Worm (Caenorhabditis elegans) whole organism, L1 larva: Measurements from ENCODE around the gene pros-1.
A peak's percentile ranks its signal among the peaks of the same experiment; 100 is the strongest.

Source experiments
- C16A3.4 ChIP-seq: fragments of 150-350 bp; optimal IDR thresholded peaks from 2 replicates; lab custom pipeline; 2014; ENCODE audit warnings: missing biosample characterization, missing genetic modification characterization
- C34B4.2 ChIP-seq: sonication (generic microtip); optimal IDR thresholded peaks from 2 replicates; lab custom pipeline; 2017; ENCODE audit warnings: mild to moderate bottlenecking, missing genetic modification characterization, missing compliant biosample characterization
- F16B12.6 ChIP-seq: fragments of 150-350 bp; optimal IDR thresholded peaks from 2 replicates; lab custom pipeline; 2014; ENCODE audit warnings: missing biosample characterization, missing genetic modification characterization
- blmp-1 ChIP-seq: fragments of 150-350 bp; optimal IDR thresholded peaks from 2 replicates; lab custom pipeline; 2014; ENCODE audit warnings: missing biosample characterization, missing genetic modification characterization
- ceh-88 ChIP-seq: fragments of 200-800 bp; sonication (Bioruptor generic); IDR thresholded peaks from 2 replicates; pipeline ENCODE4 v1.3.6; 2022; ENCODE audit warnings: missing genetic modification characterization, missing compliant biosample characterization
- ceh-90 ChIP-seq: sonication (generic microtip); optimal IDR thresholded peaks from 2 replicates; lab custom pipeline; 2016; ENCODE audit warnings: missing genetic modification characterization, missing compliant biosample characterization
- ces-1 ChIP-seq: fragments of 150-350 bp; optimal IDR thresholded peaks from 2 replicates; lab custom pipeline; 2014; ENCODE audit warnings: missing biosample characterization, missing genetic modification reagents, missing genetic modification characterization
- dsc-1 ChIP-seq: sonication (generic microtip); optimal IDR thresholded peaks from 2 replicates; lab custom pipeline; 2016; ENCODE audit warnings: mild to moderate bottlenecking, missing genetic modification characterization, missing compliant biosample characterization
- efl-1 ChIP-seq, 4 experiments: fragments of 150-350 bp; optimal IDR thresholded peaks in 3 of 4; peaks in 1 of 4; 1 replicate in 1 of 4; 2 replicates in 3 of 4; lab custom pipeline; 2014; ENCODE audit warnings: missing biosample characterization in 2 of 4, missing genetic modification characterization in 2 of 4, missing genetic modification reagents in 2 of 4
- elt-3 ChIP-seq, 6 experiments: fragments of 150-350 bp in 1 of 6; sonication (generic microtip); optimal IDR thresholded peaks; 2 replicates each; lab custom pipeline; 2017 to 2018; ENCODE audit warnings: missing biosample characterization in 6 of 6, missing genetic modification characterization in 6 of 6, inconsistent platforms in 1 of 6
- ets-5 ChIP-seq: fragments of 200-800 bp; sonication (Bioruptor generic); IDR thresholded peaks from 2 replicates; pipeline ENCODE4 v1.3.6; 2022; ENCODE audit warnings: missing genetic modification characterization, missing compliant biosample characterization
- fkh-4 ChIP-seq: sonication (generic microtip); optimal IDR thresholded peaks from 2 replicates; lab custom pipeline; 2016; ENCODE audit warnings: missing compliant biosample characterization, missing genetic modification characterization, borderline replicate concordance
- fkh-8 ChIP-seq: sonication (generic microtip); optimal IDR thresholded peaks from 2 replicates; lab custom pipeline; 2016; ENCODE audit warnings: mild to moderate bottlenecking, missing genetic modification characterization, missing compliant biosample characterization
- fos-1 ChIP-seq: fragments of 150-350 bp; optimal IDR thresholded peaks from 2 replicates; lab custom pipeline; 2014; ENCODE audit warnings: missing biosample characterization, missing genetic modification characterization
- grh-1 ChIP-seq: fragments of 200-800 bp; sonication (Bioruptor generic); IDR thresholded peaks from 2 replicates; pipeline ENCODE4 v1.3.6; 2022; ENCODE audit warnings: missing genetic modification reagents, missing genetic modification characterization, missing compliant biosample characterization
- hlh-17 ChIP-seq: fragments of 200-800 bp; sonication (Bioruptor generic); optimal IDR thresholded peaks from 2 replicates; lab custom pipeline; 2018; ENCODE audit warnings: missing genetic modification characterization, mild to moderate bottlenecking, missing compliant biosample characterization, moderate library complexity, borderline replicate concordance
- irx-1 ChIP-seq: sonication (generic microtip); optimal IDR thresholded peaks from 2 replicates; lab custom pipeline; 2016; ENCODE audit warnings: missing genetic modification characterization, missing compliant biosample characterization
- isw-1 ChIP-seq: fragments of 200-800 bp; sonication (Bioruptor generic); IDR thresholded peaks from 2 replicates; pipeline ENCODE4 v1.3.6; 2022; ENCODE audit warnings: missing genetic modification characterization, missing compliant biosample characterization
- jun-1 ChIP-seq: fragments of 150-350 bp; optimal IDR thresholded peaks from 2 replicates; lab custom pipeline; 2014; ENCODE audit warnings: missing biosample characterization, missing genetic modification reagents, missing genetic modification characterization
- lin-13 ChIP-seq: fragments of 150-350 bp; optimal IDR thresholded peaks from 2 replicates; lab custom pipeline; 2014; ENCODE audit warnings: missing biosample characterization, missing genetic modification reagents, missing genetic modification characterization
- lin-14 ChIP-seq: fragments of 200-800 bp; sonication (Bioruptor generic); optimal IDR thresholded peaks from 2 replicates; lab custom pipeline; 2018; ENCODE audit warnings: mild to moderate bottlenecking, missing genetic modification characterization, moderate library complexity, missing compliant biosample characterization
- lin-35 ChIP-seq, 2 experiments: fragments of 150-350 bp; optimal IDR thresholded peaks; 2 replicates each; lab custom pipeline; 2014; ENCODE audit warnings: missing biosample characterization in 2 of 2, missing genetic modification characterization in 2 of 2, missing genetic modification reagents in 2 of 2
- lin-39 ChIP-seq: fragments of 150-350 bp; optimal IDR thresholded peaks from 2 replicates; lab custom pipeline; 2014; ENCODE audit warnings: missing biosample characterization, missing genetic modification reagents, missing genetic modification characterization
- lsy-2 ChIP-seq, 2 experiments: fragments of 150-350 bp; optimal IDR thresholded peaks; 2 replicates each; lab custom pipeline; 2014; ENCODE audit warnings: missing biosample characterization in 2 of 2, missing genetic modification characterization in 2 of 2
- mdl-1 ChIP-seq, 2 experiments: fragments of 150-350 bp; optimal IDR thresholded peaks; 2 replicates each; lab custom pipeline; 2014 to 2017; ENCODE audit warnings: missing biosample characterization in 2 of 2, missing genetic modification characterization in 2 of 2, inconsistent platforms in 1 of 2
- mef-2 ChIP-seq: fragments of 150-350 bp; optimal IDR thresholded peaks from 2 replicates; lab custom pipeline; 2014; ENCODE audit warnings: missing biosample characterization, missing genetic modification characterization
- mep-1 ChIP-seq: fragments of 150-350 bp; optimal IDR thresholded peaks from 2 replicates; lab custom pipeline; 2014; ENCODE audit warnings: missing biosample characterization, missing genetic modification characterization
- nhr-11 ChIP-seq: fragments of 150-350 bp; optimal IDR thresholded peaks from 2 replicates; lab custom pipeline; 2014; ENCODE audit warnings: missing biosample characterization, missing genetic modification characterization
- nhr-19 ChIP-seq: fragments of 200-800 bp; sonication (Bioruptor generic); conservative IDR thresholded peaks from 2 replicates; pipeline ENCODE4 v1.3.6; 2022; ENCODE audit warnings: missing genetic modification characterization, missing compliant biosample characterization
- nhr-20 ChIP-seq: sonication (generic microtip); optimal IDR thresholded peaks from 2 replicates; lab custom pipeline; 2016; ENCODE audit warnings: mild to moderate bottlenecking, missing genetic modification characterization, missing compliant biosample characterization
- nhr-28 ChIP-seq: fragments of 150-350 bp; optimal IDR thresholded peaks from 2 replicates; lab custom pipeline; 2014; ENCODE audit warnings: missing biosample characterization, missing genetic modification characterization
- nhr-76 ChIP-seq: sonication (generic microtip); optimal IDR thresholded peaks from 2 replicates; lab custom pipeline; 2017; ENCODE audit warnings: missing biosample characterization, missing genetic modification characterization
- nhr-77 ChIP-seq: fragments of 150-350 bp; optimal IDR thresholded peaks from 2 replicates; lab custom pipeline; 2014; ENCODE audit warnings: missing biosample characterization, missing genetic modification characterization
- nhr-84 ChIP-seq: sonication (generic microtip); optimal IDR thresholded peaks from 2 replicates; lab custom pipeline; 2017; ENCODE audit warnings: missing biosample characterization, missing genetic modification characterization
- nhr-85 ChIP-seq: sonication (generic microtip); peaks from one replicate; lab custom pipeline; 2016; ENCODE audit warnings: missing genetic modification characterization, inconsistent platforms, missing compliant biosample characterization
- nhr-90 ChIP-seq: sonication (generic microtip); optimal IDR thresholded peaks from 2 replicates; lab custom pipeline; 2016; ENCODE audit warnings: mild to moderate bottlenecking, missing genetic modification characterization, missing compliant biosample characterization; ENCODE audit not compliant: poor library complexity
- pax-3 ChIP-seq: fragments of 200-800 bp; sonication (Bioruptor generic); optimal IDR thresholded peaks from 2 replicates; lab custom pipeline; 2018; ENCODE audit warnings: mild to moderate bottlenecking, missing genetic modification characterization, moderate library complexity, missing compliant biosample characterization
- pqm-1 ChIP-seq: sonication (generic microtip); optimal IDR thresholded peaks from 3 replicates; lab custom pipeline; 2017; ENCODE audit warnings: missing biosample characterization, missing genetic modification characterization
- rnt-1 ChIP-seq: sonication (generic microtip); optimal IDR thresholded peaks from 2 replicates; lab custom pipeline; 2016; ENCODE audit warnings: mild to moderate bottlenecking, missing genetic modification characterization, moderate library complexity, missing compliant biosample characterization
- sptf-1 ChIP-seq: fragments of 150-350 bp; optimal IDR thresholded peaks from 2 replicates; lab custom pipeline; 2014; ENCODE audit warnings: missing biosample characterization, missing genetic modification characterization
- sup-37 ChIP-seq: fragments of 200-800 bp; sonication (Bioruptor generic); optimal IDR thresholded peaks from 2 replicates; lab custom pipeline; 2018; ENCODE audit warnings: mild to moderate bottlenecking, missing genetic modification characterization, missing compliant biosample characterization
- swsn-7 ChIP-seq: sonication (generic microtip); optimal IDR thresholded peaks from 2 replicates; lab custom pipeline; 2016; ENCODE audit warnings: missing genetic modification characterization, missing compliant biosample characterization
- tlp-1 ChIP-seq: fragments of 150-350 bp; optimal IDR thresholded peaks from 2 replicates; lab custom pipeline; 2014; ENCODE audit warnings: missing biosample characterization, missing genetic modification characterization
- unc-62 ChIP-seq: fragments of 150-350 bp; optimal IDR thresholded peaks from 2 replicates; lab custom pipeline; 2014; ENCODE audit warnings: missing biosample characterization, missing genetic modification reagents, missing genetic modification characterization
- unc-86 ChIP-seq: sonication (generic microtip); optimal IDR thresholded peaks from 2 replicates; lab custom pipeline; 2016; ENCODE audit warnings: missing genetic modification characterization, missing compliant biosample characterization
- vab-15 ChIP-seq: sonication (generic microtip); optimal IDR thresholded peaks from 2 replicates; lab custom pipeline; 2017; ENCODE audit warnings: missing genotype, mild to moderate bottlenecking, missing genetic modification characterization, missing compliant biosample characterization
- xbp-1 ChIP-seq: sonication (generic microtip); optimal IDR thresholded peaks from 2 replicates; lab custom pipeline; 2016; ENCODE audit warnings: missing genetic modification characterization, missing compliant biosample characterization
- zag-1 ChIP-seq: fragments of 150-350 bp; optimal IDR thresholded peaks from 2 replicates; lab custom pipeline; 2014; ENCODE audit warnings: missing biosample characterization, missing genetic modification characterization
- ztf-11 ChIP-seq, 2 experiments: sonication (generic microtip); optimal IDR thresholded peaks; 2 replicates each; lab custom pipeline; 2016 to 2017; ENCODE audit warnings: missing genetic modification characterization in 2 of 2, missing biosample characterization in 1 of 2, missing compliant biosample characterization in 1 of 2

Gene pros-1

DNA sequence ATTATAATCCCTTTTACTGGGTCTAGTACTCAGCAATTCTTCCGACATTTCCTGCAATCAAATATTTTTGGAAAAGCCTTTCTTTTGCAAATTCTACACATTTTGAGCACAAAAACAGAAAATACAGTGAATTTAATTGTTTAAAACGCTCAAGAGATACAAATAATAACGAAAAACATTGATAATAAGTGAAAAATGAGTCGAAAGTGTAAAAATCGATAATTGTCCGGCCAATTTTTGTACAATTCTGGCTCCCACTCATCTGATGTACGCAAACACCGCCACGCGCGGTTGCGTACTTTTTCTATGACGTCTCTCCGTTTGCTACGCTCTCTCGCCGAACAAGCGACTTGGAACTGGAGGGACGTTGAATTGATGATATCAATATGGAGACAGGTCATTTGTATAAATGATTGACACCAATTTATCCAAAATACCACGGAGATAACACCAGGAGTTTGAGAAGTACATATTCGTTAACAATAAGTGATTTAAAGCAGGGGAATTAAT, 46.2 kb upstream of the pros-1 start, which contains the start of gene lin-36 (continued):
- TF ChIP-seq rnt-1 (tag; lab: Kevin White, UChicago) = peak; percentile 89
- TF ChIP-seq nhr-90 = peak; percentile 62
- peak; percentile 79 for TF ChIP-seq xbp-1 (tag; lab: Kevin White, UChicago)
- TF ChIP-seq unc-62 (GFP tag; lab: Kevin White, UChicago) = peak; percentile 72
- no peak for TF ChIP-seq nhr-28 (tag; lab: Kevin White, UChicago)
- peak; percentile 76 for TF ChIP-seq nhr-19 (GFP tag; lab: Robert Waterston, UW)
- peak; percentile 67 for TF ChIP-seq blmp-1 (tag; lab: Kevin White, UChicago)
- TF ChIP-seq jun-1 (tag; lab: Kevin White, UChicago) = peak; percentile 79
- no peak for TF ChIP-seq nhr-76
- no peak for TF ChIP-seq C34B4.2 (tag; lab: Kevin White, UChicago)
- TF ChIP-seq F16B12.6 (tag; lab: Kevin White, UChicago) = peak; percentile 99
- peak; percentile 10 for TF ChIP-seq zag-1
- peak; percentile 9 for TF ChIP-seq pax-3 (tag; lab: Kevin White, UChicago)
- TF ChIP-seq tlp-1 = no peak
- peak in 1 of 2 experiments; percentile 76 for TF ChIP-seq ztf-11 (tag; optimal IDR thresholded peaks at IDR 0.05; lab: Kevin White, UChicago)
- TF ChIP-seq nhr-84 (tag; lab: Kevin White, UChicago) = no peak
- TF ChIP-seq mdl-1 (tag; optimal IDR thresholded peaks at IDR 0.05; lab: Kevin White, UChicago) = peak in 1 of 2 experiments; percentile 64
- TF ChIP-seq nhr-77 = peak; percentile 62
- peak; percentile 71 for TF ChIP-seq fos-1 (tag; lab: Kevin White, UChicago)
- TF ChIP-seq nhr-20 (tag; lab: Kevin White, UChicago) = peak; percentile 76
- TF ChIP-seq efl-1 (optimal IDR thresholded peaks at IDR 0.05; lab: Kevin White, UChicago) = peak; percentile 86 to 91
- TF ChIP-seq efl-1 (GFP tag; optimal IDR thresholded peaks at IDR 0.05 in 1 of 2; lab: Kevin White, UChicago) = peak; percentile 87 to 99
- TF ChIP-seq mep-1 (tag; lab: Kevin White, UChicago) = peak; percentile 94
- TF ChIP-seq C16A3.4 (tag; lab: Kevin White, UChicago) = peak; percentile 81
- TF ChIP-seq fkh-8 (tag; lab: Kevin White, UChicago) = peak; percentile 80
- TF ChIP-seq lin-39 = peak; percentile 36
- peak; percentile 92 for TF ChIP-seq nhr-85 (tag; lab: Kevin White, UChicago)
- TF ChIP-seq ceh-90 = no peak
- peak; percentile 19; the same call in 1 of the 2 replicates for TF ChIP-seq ceh-88

DNA sequence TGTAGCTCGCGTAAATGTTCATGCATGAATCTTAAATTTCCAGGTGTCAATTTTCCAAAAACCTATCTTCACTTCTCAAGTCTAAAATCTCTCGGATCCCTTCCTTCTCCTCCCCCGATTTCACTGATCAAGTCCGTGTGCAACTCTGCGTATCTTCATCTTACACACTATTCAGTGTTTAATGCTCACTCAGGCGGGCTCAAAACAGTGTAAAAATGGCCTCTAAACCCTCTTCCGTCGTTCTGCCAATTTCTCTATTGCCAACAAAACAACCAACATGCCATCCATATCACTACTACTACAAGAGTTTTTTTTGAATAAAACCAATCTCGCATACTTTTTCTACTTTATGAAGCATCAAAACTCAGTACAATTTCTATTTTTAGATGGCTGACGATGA, 45.0 kb upstream of the pros-1 start, which contains the start of gene F44B9.2:
Gene F44B9.2, plus strand, starts transcription at position 387 of the 400 bp plus-strand sequence.
- no peak for TF ChIP-seq zag-1
- TF ChIP-seq pqm-1 (tag; lab: Kevin White, UChicago) = no peak
- TF ChIP-seq xbp-1 (tag; lab: Kevin White, UChicago) = no peak
- no peak for TF ChIP-seq ces-1 (GFP tag; lab: Kevin White, UChicago)
- TF ChIP-seq elt-3 (tag; optimal IDR thresholded peaks at IDR 0.05; lab: Kevin White, UChicago) = no peak
- TF ChIP-seq sup-37 (GFP tag; lab: Kevin White, UChicago) = no peak
- TF ChIP-seq sptf-1 (tag; lab: Kevin White, UChicago) = no peak
- TF ChIP-seq lin-13 (GFP tag; lab: Kevin White, UChicago) = no peak
- no peak for TF ChIP-seq lsy-2 (tag; optimal IDR thresholded peaks at IDR 0.05; lab: Kevin White, UChicago)
- no peak for TF ChIP-seq unc-86
- no peak for TF ChIP-seq swsn-7 (tag; lab: Kevin White, UChicago)
- no peak for TF ChIP-seq fkh-4 (tag; lab: Kevin White, UChicago)
- no peak for TF ChIP-seq mef-2 (tag; lab: Kevin White, UChicago)
- no peak for TF ChIP-seq isw-1
- no peak for TF ChIP-seq ets-5 (GFP tag; lab: Robert Waterston, UW)
- no peak for TF ChIP-seq irx-1
- TF ChIP-seq lin-14 (GFP tag; lab: Kevin White, UChicago) = peak; percentile 61
- TF ChIP-seq lin-35 (GFP tag; optimal IDR thresholded peaks at IDR 0.05; lab: Kevin White, UChicago) = no peak
- TF ChIP-seq ceh-88 = no peak
- no peak for TF ChIP-seq blmp-1 (tag; lab: Kevin White, UChicago)
- no peak for TF ChIP-seq fos-1 (tag; lab: Kevin White, UChicago)
- TF ChIP-seq jun-1 (tag; lab: Kevin White, UChicago) = no peak
- TF ChIP-seq C16A3.4 (tag; lab: Kevin White, UChicago) = no peak
- no peak for TF ChIP-seq ceh-90
- TF ChIP-seq nhr-20 (tag; lab: Kevin White, UChicago) = no peak
- no peak for TF ChIP-seq hlh-17 (GFP tag; lab: Kevin White, UChicago)
- TF ChIP-seq dsc-1 (tag; lab: Kevin White, UChicago) = peak; percentile 53
- TF ChIP-seq nhr-19 (GFP tag; lab: Robert Waterston, UW) = no peak
- TF ChIP-seq C34B4.2 (tag; lab: Kevin White, UChicago) = no peak
- no peak for TF ChIP-seq nhr-11
- no peak for TF ChIP-seq grh-1 (GFP tag; lab: Robert Waterston, UW)
- peak; percentile 26 for TF ChIP-seq rnt-1 (tag; lab: Kevin White, UChicago)
- no peak for TF ChIP-seq nhr-90
- no peak for TF ChIP-seq vab-15
